Worm (Caenorhabditis elegans): ENCODE measurements around the gene C23H3.9.

Gene C23H3.9

DNA sequence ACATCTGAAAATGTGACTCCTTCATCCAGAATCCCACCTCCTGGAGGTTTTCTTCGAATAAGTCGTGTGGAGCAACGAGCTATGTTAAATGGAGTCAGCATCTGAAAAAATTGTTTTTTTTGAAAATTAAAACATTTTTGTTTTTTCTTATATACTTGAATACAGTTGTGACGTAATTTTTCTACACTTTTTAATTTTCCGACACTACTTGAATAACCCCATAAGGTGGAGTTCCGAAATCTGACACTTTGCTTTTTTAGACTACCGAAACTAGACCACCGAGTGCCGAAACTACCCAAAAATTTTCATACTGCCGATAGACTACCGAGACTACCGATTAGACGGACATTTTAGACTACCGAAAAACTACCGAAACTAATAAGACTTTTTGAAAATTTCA is 12.4 kb upstream of the C23H3.9 start, which contains the start of gene mcat-1:
Gene mcat-1 (minus strand): TSS at position 101 of the 400 bp plus-strand sequence.
- no peak for TF ChIP-seq unc-62 (GFP tag; optimal IDR thresholded peaks at IDR 0.05)

DNA sequence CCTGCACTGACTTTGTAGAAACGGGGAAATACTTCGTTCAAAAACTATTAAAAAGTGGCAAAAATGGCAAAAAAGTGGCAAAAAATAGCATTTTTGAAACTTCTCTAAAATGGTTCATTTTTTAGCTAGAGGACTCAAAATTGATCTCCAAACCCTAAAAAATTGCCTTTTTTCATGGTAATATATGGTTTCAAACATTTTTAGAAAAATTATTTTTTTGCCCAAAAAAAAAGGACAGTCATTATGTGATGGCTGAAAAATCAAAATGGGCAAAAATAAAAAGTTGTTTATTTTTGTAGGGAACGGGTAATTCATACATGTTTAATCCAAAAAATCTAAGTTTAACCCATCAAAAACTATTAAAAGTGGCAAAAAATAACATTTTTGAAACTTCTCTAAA is 8.9 kb upstream of the C23H3.9 start:
- TF ChIP-seq unc-62 (GFP tag; optimal IDR thresholded peaks at IDR 0.05), result no peak

DNA sequence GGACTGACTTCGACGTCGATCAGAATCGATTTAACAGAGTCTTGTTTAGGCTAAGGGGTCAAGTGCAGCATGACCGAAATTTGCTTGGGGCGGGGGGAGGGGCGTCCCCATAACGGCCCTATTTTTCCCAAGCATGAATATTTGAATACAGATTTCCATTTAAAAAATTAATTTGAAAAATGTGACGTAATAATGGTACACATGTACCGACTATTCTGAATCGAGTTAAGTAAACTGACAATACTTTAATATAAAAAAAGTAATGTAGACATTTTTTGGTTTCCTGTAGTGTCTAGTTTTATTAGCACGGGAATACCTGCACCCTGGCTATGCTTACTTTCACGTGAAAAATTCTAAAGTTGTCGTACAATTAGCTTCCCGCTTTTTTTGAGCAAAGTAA is 7.7 kb upstream of the C23H3.9 start:
- TF ChIP-seq unc-62 (GFP tag; optimal IDR thresholded peaks at IDR 0.05), result no peak

DNA sequence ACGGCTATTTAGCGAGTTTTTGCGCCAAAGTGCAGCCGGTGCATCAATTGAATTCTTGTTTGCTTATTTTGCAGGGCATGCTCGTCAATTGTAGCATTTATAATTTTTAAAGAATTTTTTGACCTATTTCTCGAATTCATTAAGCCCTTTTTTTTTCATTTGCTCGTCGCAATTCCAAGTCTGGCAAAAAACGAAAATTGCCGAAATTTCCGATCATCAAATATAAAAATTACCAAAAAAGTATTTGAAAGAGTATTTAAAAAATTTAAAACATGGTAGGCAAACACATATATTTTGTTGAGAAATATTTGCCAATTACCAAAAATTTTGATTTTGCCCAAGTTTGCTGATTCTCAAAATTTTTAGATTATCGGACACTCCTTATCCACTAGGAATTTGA is 5.1 kb upstream of the C23H3.9 start, which contains the start of gene C50D2.6:
Gene C50D2.6 (plus strand): TSS at position 301 of the 400 bp plus-strand sequence.
- no peak for TF ChIP-seq unc-62 (GFP tag; optimal IDR thresholded peaks at IDR 0.05)

DNA sequence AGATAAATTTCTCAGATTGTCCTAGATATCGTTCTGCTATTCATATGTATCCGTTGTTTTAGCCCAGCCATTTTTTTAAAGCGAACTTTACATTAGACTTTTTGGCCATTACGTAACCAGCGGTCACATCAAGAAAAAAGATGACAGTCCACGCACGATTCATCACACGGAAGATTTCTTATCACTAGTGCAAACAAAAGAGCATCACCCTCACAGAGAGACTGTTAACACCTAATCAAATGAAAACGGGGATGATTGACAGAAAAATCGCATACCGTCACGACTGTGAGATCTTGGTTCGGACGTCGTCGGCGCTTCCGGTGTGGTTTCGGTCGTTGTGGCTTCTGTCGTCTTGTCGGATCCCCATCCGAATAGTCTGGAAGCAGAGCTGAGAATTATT is 2.4 kb downstream of the C23H3.9 start:
- no peak for TF ChIP-seq unc-62 (GFP tag; optimal IDR thresholded peaks at IDR 0.05)

DNA sequence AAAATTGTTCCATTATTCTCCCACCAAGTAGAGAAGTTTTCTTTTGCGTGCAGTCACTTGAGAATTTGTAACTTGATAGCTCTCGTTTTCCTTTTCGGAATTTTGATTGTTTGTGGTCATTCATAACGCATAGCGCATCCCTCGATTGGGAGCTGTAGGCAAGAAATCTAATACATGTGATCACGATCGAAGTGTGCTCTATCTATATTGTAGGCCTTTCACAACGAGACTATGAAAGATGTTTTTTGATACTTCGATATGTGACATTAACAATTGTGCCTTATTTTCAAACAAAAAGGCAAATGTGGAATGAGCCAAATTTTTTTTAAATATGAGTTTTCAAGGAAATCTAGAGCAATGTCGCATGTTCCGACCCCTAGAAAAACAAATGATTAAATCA is 3.2 kb downstream of the C23H3.9 start:
- no peak for TF ChIP-seq unc-62 (GFP tag; optimal IDR thresholded peaks at IDR 0.05)

DNA sequence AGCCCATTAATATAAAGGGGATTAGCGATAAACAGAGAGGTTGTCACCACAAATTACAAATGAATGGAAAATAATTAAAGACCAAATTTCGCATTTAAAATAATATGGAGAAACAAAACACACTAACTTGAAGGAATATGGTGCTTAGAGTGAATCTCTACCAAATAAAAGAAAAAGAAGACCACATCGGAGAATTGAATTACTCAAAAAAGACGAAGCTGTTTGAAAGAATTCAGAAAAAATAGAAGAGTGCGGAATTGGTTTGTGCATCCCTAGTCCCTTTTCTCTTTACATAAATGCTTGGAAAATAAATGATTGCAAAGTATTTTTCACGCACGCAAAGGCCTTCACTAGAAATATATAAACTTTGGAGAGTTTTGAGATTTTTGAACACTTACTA is 5.2 kb downstream of the C23H3.9 start:
- TF ChIP-seq unc-62 (GFP tag; optimal IDR thresholded peaks at IDR 0.05), result no peak

DNA sequence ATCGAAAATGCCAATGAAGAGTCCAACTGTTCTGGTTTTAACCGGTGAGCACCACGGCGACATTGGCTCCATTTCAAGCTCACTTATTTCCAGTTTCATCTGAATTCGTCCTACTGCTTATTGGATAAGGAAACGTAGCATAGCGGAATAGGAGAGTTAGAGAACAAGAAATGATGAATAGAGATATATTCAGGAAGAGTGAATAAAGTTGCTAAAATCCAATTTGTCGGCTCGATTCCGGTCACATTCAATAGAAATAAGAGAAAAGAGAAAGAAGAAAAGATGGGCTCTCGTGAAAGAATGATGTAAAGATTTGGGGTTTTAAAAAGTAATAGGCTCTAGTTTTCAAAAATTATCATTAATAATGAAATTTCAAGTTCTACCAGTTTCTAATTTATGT is 5.7 kb downstream of the C23H3.9 start:
- TF ChIP-seq unc-62 (GFP tag; optimal IDR thresholded peaks at IDR 0.05), result no peak

DNA sequence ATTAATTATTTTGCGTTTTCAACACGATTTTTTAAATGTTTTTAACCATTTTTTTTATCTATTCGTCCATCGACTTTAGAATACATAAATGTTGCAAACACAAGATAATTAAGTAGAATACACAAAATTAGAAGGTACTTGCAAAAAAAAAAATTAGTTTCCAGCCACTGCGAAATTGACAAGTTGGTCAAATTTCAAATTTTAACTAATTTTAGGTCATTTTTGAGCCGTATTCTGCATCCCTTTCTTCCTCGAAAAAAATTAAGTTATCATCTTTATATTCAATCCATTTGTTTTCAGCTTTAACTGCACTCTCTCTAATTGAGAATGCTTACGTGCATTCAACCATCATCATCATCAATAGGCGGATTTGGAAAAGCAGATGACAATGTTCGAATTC is 9.7 kb downstream of the C23H3.9 start, which contains the start of gene egl-26:
Gene egl-26 (plus strand): TSS at position 301 of the 400 bp plus-strand sequence.
- TF ChIP-seq unc-62 (GFP tag; optimal IDR thresholded peaks at IDR 0.05), result no peak

DNA sequence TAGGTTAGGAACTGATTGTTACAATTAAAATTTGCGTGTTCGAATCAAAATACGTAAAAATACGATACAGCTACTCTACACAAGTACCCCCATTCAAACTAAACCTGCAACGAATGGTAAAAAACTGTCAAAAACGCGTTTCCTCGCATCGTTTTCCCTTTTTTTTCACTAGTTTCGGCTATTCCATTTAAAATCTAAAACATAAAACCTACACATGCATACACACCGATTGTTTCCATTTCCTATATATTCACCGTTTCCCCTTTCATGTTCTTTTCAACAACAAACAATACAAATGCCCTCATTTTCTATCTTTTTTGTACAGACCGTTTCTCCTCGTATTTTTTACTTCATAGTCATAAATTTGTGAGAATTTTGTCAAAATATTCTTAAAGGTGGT is 10.3 kb downstream of the C23H3.9 start:
- no peak for TF ChIP-seq unc-62 (GFP tag; optimal IDR thresholded peaks at IDR 0.05)

DNA sequence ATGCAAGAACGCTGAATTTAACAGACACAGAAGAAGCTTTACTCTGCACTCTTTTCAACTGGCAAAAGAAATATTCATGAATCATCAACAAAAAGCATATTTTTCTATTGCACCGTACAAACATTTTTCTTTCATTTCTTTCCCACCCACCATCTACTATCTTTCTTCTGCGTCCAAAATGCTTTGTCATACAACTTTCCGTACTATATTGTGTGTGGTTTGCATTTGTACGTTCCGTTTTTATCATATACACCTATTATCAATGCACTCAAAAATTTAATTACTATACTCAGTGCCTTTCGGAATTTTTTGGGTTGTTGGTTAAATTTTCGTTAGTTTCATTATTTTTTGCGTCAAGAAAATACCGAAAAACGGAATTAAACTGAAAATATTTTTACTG is 11.4 kb downstream of the C23H3.9 start:
- TF ChIP-seq unc-62 (GFP tag; optimal IDR thresholded peaks at IDR 0.05), result no peak

DNA sequence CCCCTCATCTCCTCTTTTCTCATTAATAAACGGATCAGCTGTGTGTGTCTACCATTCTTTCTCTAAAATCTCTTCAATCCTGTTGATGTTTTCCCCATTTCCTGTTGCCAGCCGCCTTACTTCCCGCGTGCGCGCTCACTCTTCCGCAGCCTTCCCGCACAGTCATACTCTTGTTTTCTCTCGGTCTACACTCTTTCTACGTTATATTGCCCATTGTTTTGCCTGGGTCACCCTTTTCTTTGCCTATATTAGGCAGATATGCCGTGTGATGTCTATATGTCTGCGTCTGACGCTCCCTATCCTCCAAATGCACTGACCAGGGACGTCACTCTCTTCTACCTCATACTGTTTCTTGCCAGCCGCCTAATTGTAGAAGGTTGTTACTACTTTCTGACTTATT is 12.7 kb downstream of the C23H3.9 start:
- TF ChIP-seq unc-62 (GFP tag; optimal IDR thresholded peaks at IDR 0.05), result no peak

DNA sequence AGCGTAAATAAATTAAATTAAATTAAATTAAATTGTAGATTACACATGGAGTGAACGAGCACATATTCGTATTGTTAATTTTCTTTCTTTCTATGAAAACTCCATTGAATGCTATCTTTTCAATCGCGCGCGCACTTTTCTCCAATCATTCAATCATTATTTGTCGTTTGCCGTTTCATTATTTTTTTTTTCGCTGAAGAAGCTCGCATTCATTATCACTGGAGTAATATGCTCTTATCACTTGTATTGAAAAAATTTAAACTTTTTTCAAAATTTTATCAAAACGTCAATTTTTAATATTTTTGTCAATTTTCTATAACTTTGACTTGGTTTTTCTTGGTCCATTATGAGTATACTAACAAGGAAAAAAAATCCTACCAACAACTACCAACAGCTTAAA is 13.6 kb downstream of the C23H3.9 start:
- no peak for TF ChIP-seq unc-62 (GFP tag; optimal IDR thresholded peaks at IDR 0.05)

DNA sequence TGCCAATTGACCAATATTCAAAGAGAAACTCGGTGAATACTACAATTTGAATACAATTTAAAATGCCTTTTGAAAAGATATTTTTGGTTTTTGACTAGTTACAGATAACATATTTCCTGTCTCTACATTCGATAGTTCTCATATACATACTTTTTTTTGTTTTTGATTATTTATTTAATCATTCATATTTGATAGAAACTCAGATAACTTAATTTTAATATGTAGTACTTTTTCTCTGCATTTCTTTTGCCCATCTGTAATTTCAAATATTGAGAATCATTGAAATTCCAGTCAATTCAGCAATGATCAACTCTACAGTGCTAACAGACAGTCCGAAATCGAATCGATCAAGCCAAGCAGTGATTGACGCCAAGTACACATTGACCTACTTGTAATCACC is 18.1 kb downstream of the C23H3.9 start, which contains the start of gene C23H3.2:
Gene C23H3.2 (plus strand): TSS at position 301 of the 400 bp plus-strand sequence.
- TF ChIP-seq unc-62 (GFP tag; optimal IDR thresholded peaks at IDR 0.05), result no peak

DNA sequence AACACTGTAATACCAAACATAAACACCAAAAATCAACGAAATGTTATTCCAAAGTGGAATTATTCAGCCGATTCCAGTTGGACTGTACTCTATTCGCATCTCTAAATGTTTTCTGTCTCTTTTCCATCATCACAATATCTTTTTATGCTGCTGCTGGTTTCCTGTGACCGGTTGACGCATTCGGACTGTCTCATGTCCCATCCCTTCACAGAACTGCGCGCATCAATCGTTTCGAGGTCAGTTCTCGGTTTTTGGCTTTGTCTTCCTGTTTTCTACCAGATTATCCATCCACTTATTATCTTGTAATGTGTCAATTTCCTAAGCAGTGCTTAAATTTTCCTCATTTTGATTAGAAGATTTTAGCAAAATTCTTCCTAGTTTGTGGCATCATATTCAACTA is 19.0 kb downstream of the C23H3.9 start:
- no peak for TF ChIP-seq unc-62 (GFP tag; optimal IDR thresholded peaks at IDR 0.05)

DNA sequence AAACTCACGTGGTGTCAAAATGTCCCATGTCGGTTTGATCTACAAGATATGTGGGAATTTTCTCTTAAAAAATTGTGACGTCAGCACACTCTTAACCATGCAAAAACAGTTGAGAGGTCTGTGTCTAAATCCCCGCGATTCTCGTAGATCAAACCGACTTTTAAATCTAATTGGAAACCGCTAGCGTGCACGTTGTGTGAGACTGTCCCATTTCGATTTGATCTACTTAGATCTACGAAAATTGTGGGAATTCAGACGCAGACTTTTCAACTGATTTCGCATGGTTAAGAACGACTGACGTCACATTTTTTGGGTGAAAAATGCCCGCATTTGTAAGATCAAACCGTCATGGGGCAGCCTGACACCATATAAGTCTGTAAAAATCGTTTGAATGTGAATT is 21.2 kb downstream of the C23H3.9 start:
- no peak for TF ChIP-seq unc-62 (GFP tag; optimal IDR thresholded peaks at IDR 0.05)

DNA sequence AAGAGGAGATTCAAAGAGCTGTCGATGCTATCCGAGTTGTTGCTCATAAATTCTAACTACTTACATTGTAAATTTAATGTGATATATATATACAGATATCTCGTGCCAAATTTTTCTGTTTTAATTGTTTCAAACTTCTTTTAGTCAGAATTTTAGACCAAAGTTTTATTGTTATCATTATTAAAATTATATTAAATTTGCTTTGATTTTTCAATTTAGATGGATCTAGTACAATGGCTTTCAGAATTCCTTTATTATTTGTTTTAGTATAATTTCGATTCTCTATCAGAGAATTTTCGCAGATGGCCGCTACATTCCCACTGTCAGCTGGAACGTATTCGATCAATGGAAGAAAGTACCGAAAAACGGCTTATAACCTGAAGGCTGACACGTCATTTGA is 21.7 kb downstream of the C23H3.9 start, which contains the start of gene ascc-1:
Gene ascc-1 (plus strand): TSS at position 301 of the 400 bp plus-strand sequence.
- TF ChIP-seq unc-62 (GFP tag; optimal IDR thresholded peaks at IDR 0.05), result no peak

DNA sequence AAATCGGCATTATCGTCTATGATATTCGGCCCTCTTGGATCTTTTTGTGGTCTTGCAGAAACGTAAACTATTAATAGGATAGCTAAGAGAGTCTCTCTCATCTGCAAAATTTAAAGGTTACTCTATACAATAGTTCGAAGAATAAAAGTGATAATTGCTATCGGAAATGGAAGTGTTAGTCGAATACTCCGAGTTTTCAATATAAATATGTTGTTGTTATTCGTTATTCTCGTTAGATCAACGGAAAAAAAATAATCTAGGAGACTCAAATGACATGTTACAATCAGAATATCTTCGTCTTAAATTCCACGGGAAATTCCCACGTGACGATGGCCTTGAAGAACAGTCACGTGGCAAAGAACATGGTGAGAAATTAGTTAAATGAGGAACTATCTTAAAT is 23.9 kb downstream of the C23H3.9 start, which contains the start of gene tre-5:
Gene tre-5 (minus strand): TSS at position 101 of the 400 bp plus-strand sequence.
- no peak for TF ChIP-seq unc-62 (GFP tag; optimal IDR thresholded peaks at IDR 0.05)

Data from whole organism, dauer.